Worm (Caenorhabditis elegans) whole organism, L3 larva: ENCODE results near the gene Y76B12C.6.

ENCODE experiments used
- ama-1 ChIP-seq: fragments of 150-350 bp; optimal IDR thresholded peaks from 2 replicates; lab custom pipeline; 2018
- daf-12 ChIP-seq: fragments of 150-350 bp; optimal IDR thresholded peaks from 2 replicates; lab custom pipeline; 2014; ENCODE audit warnings: missing biosample characterization, missing genetic modification reagents, missing genetic modification characterization
- egl-27 ChIP-seq: sonication (generic microtip); optimal IDR thresholded peaks from 4 replicates; lab custom pipeline; 2017; ENCODE audit warnings: missing biosample characterization, missing genetic modification reagents, missing genetic modification characterization
- mdl-1 ChIP-seq: fragments of 150-350 bp; optimal IDR thresholded peaks from 2 replicates; lab custom pipeline; 2014; ENCODE audit warnings: missing biosample characterization, missing genetic modification characterization
- nhr-237 ChIP-seq: fragments of 150-350 bp; optimal IDR thresholded peaks from 2 replicates; lab custom pipeline; 2014; ENCODE audit warnings: missing biosample characterization, missing genetic modification characterization
- nhr-25 ChIP-seq: sonication (generic microtip); optimal IDR thresholded peaks from 2 replicates; lab custom pipeline; 2017; ENCODE audit warnings: missing biosample characterization, missing genetic modification characterization
- nhr-28 ChIP-seq: fragments of 150-350 bp; optimal IDR thresholded peaks from 2 replicates; lab custom pipeline; 2014; ENCODE audit warnings: missing biosample characterization, missing genetic modification characterization
- nhr-76 ChIP-seq: fragments of 150-350 bp; sonication (generic microtip); optimal IDR thresholded peaks from 5 replicates; lab custom pipeline; 2014; ENCODE audit warnings: missing biosample characterization, missing genetic modification characterization
- pha-4 ChIP-seq: fragments of 150-350 bp; optimal IDR thresholded peaks from 2 replicates; lab custom pipeline; 2014; ENCODE audit warnings: missing biosample characterization, missing genetic modification reagents, missing genetic modification characterization
- snpc-4 ChIP-seq: fragments of 150-350 bp; optimal IDR thresholded peaks from 2 replicates; lab custom pipeline; 2014; ENCODE audit warnings: missing biosample characterization, missing genetic modification characterization
- ztf-4 ChIP-seq: fragments of 150-350 bp; optimal IDR thresholded peaks from 2 replicates; lab custom pipeline; 2014; ENCODE audit warnings: missing biosample characterization, missing genetic modification characterization

DNA sequence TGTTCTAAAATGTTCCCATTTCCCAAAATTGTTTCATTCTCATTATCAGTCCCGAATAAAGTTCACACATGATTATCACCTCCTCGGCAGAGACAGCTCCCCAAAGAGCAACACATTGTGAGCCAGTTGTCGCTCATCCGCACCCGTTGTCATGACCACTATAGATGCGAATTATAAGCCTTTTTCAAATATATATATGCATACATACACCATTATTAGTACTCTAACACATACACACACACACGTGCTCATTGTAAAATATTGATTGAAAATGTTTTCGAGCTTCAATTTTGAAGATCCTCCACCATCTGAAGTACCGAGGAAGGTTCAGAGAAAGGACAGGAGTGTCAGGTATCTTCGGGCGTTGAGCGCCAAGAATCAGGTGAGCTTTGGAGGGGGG, 55.8 kb downstream of the Y76B12C.6 start, which contains the start of the genes Y76B12C.9 and cng-2:
- TF ChIP-seq ama-1 (lab: Kevin White, UChicago) (no peak), snpc-4 (tag; lab: Kevin White, UChicago) (no peak), pha-4 (tag; lab: Kevin White, UChicago) (no peak), ztf-4 (tag; lab: Kevin White, UChicago) (no peak), nhr-28 (tag; lab: Kevin White, UChicago) (no peak), nhr-25 (tag; lab: Kevin White, UChicago) (no peak), mdl-1 (tag; lab: Kevin White, UChicago) (no peak), nhr-76 (tag; lab: Kevin White, UChicago) (no peak), egl-27 (no peak), nhr-237 (no peak), daf-12 (tag; lab: Kevin White, UChicago) (no peak)
